Worm (Caenorhabditis elegans) whole organism, L1 larva: ENCODE results near the gene W08E12.5.

Experiments used
- aly-2 ChIP-seq: fragments of 150-350 bp; optimal IDR thresholded peaks from 2 replicates; lab custom pipeline; 2014; ENCODE audit warnings: missing biosample characterization, missing genetic modification characterization
- ceh-63 ChIP-seq: fragments of 200-800 bp; sonication (Bioruptor generic); optimal IDR thresholded peaks from 2 replicates; lab custom pipeline; 2018; ENCODE audit warnings: mild to moderate bottlenecking, missing genetic modification characterization, missing compliant biosample characterization
- fkh-10 ChIP-seq: sonication (generic microtip); optimal IDR thresholded peaks from 2 replicates; lab custom pipeline; 2017; ENCODE audit warnings: missing biosample characterization, missing genetic modification reagents, missing genetic modification characterization
- fos-1 ChIP-seq: fragments of 150-350 bp; optimal IDR thresholded peaks from 2 replicates; lab custom pipeline; 2014; ENCODE audit warnings: missing biosample characterization, missing genetic modification characterization
- lin-14 ChIP-seq: fragments of 200-800 bp; sonication (Bioruptor generic); optimal IDR thresholded peaks from 2 replicates; lab custom pipeline; 2018; ENCODE audit warnings: mild to moderate bottlenecking, missing genetic modification characterization, moderate library complexity, missing compliant biosample characterization
- nhr-11 ChIP-seq: fragments of 150-350 bp; optimal IDR thresholded peaks from 2 replicates; lab custom pipeline; 2014; ENCODE audit warnings: missing biosample characterization, missing genetic modification characterization
- nhr-84 ChIP-seq: sonication (generic microtip); optimal IDR thresholded peaks from 2 replicates; lab custom pipeline; 2017; ENCODE audit warnings: missing biosample characterization, missing genetic modification characterization
- pag-3 ChIP-seq: sonication (generic microtip); optimal IDR thresholded peaks from 2 replicates; lab custom pipeline; 2017; ENCODE audit warnings: missing genetic modification characterization, mild to moderate bottlenecking, missing compliant biosample characterization, antibody characterized with exemption, borderline replicate concordance; ENCODE audit not compliant: insufficient read depth
- unc-130 ChIP-seq: fragments of 150-350 bp; optimal IDR thresholded peaks from 2 replicates; lab custom pipeline; 2017; ENCODE audit warnings: missing biosample characterization, missing genetic modification characterization, inconsistent platforms
- ztf-11 ChIP-seq, 2 experiments: sonication (generic microtip); optimal IDR thresholded peaks; 2 replicates each; lab custom pipeline; 2016 to 2017; ENCODE audit warnings: missing genetic modification characterization in 2 of 2, missing biosample characterization in 1 of 2, missing compliant biosample characterization in 1 of 2

ce11 chrIV:3338176-3338575 lies 37.6 kb downstream of the W08E12.5 start:
- TF ChIP-seq nhr-11 (tag; lab: Kevin White, UChicago), result no peak
- no peak for TF ChIP-seq nhr-84 (tag; lab: Kevin White, UChicago)
- no peak for TF ChIP-seq pag-3
- TF ChIP-seq unc-130, result no peak
- no peak for TF ChIP-seq ztf-11 (tag; optimal IDR thresholded peaks at IDR 0.05; lab: Kevin White, UChicago)
- no peak for TF ChIP-seq fos-1 (tag; lab: Kevin White, UChicago)
- no peak for TF ChIP-seq aly-2 (tag; lab: Kevin White, UChicago)
- TF ChIP-seq ceh-63 (GFP tag; lab: Kevin White, UChicago), result no peak
- no peak for TF ChIP-seq lin-14 (GFP tag; lab: Kevin White, UChicago)
- TF ChIP-seq fkh-10, result no peak
